Worm (Caenorhabditis elegans): ENCODE measurements around the gene dhs-6.

dhs-6 gene

DNA sequence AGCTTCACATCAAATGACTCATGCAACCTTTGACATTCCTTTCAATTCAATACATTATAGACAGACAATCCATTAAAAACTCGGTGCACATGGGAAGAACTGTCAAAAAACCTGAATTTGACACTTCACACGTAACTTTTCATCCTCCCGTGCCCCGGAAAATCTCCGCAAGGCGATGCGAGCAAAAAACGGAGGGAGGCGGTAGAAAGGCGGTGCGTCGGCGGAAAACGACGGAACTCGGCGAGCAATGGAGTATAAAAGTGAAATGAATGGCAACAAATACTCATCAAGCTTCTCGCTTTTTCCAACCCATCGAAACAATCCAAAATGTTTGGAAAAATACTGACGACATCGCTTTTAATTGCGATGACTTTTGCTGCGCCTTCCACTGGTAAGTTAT is 41.1 kb downstream of the dhs-6 start, which contains the start of gene T25E4.1:
Gene T25E4.1 (plus strand): TSS at position 301 of the 400 bp plus-strand sequence.
- TF ChIP-seq nhr-12 (tag; optimal IDR thresholded peaks at IDR 0.05) (no peak), ces-1 (GFP tag; optimal IDR thresholded peaks at IDR 0.05) (no peak), unc-62 (GFP tag; optimal IDR thresholded peaks at IDR 0.05) (no peak), mls-2 (tag; optimal IDR thresholded peaks at IDR 0.05) (no peak), snpc-4 (tag; optimal IDR thresholded peaks at IDR 0.05) (no peak), M03D4.4 (tag; optimal IDR thresholded peaks at IDR 0.05) (no peak), unc-39 (tag; optimal IDR thresholded peaks at IDR 0.05) (no peak), lin-32 (GFP tag; optimal IDR thresholded peaks at IDR 0.05) (no peak), ceh-83 (GFP tag; optimal IDR thresholded peaks at IDR 0.05) (no peak), sptf-1 (tag; optimal IDR thresholded peaks at IDR 0.05) (no peak), blmp-1 (tag; optimal IDR thresholded peaks at IDR 0.05) (no peak), hlh-1 (tag; optimal IDR thresholded peaks at IDR 0.05) (no peak), ham-2 (GFP tag; optimal IDR thresholded peaks at IDR 0.05) (no peak), flh-1 (GFP tag; optimal IDR thresholded peaks at IDR 0.05) (no peak), mab-5 (tag; optimal IDR thresholded peaks at IDR 0.05) (no peak), nhr-237 (tag; optimal IDR thresholded peaks at IDR 0.05) (no peak), nhr-28 (tag; optimal IDR thresholded peaks at IDR 0.05) (no peak), ztf-11 (tag; optimal IDR thresholded peaks at IDR 0.05) (no peak)

DNA sequence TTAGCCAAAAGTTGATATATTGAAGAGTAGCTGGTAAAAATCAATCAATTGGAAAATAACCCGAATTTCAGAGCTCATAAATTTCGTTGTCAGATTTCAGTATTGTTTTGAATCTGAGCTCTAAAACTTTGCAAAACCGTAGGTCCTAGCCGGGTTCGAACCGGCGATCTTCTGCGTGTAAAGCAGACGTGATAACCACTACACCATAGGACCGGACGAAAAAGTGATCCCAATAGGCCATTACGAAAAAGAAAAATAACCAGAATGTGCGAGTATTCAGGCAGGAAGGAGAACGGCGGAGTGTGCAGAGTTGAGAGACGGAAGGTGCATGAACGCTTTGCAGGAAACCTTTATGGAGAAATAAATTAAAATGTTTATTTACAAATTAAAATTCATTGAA is 42.1 kb downstream of the dhs-6 start:
- TF ChIP-seq ceh-83 (GFP tag; optimal IDR thresholded peaks at IDR 0.05) (peak; percentile 75), nhr-76 (tag; optimal IDR thresholded peaks at IDR 0.05) (no peak), ceh-43 (GFP tag; optimal IDR thresholded peaks at IDR 0.05) (no peak), snpc-4 (tag; optimal IDR thresholded peaks at IDR 0.05) (no peak), unc-120 (tag; optimal IDR thresholded peaks at IDR 0.05; ENCODE audit: poor library complexity, severe bottlenecking) (peak; percentile 24), sem-2 (GFP tag; optimal IDR thresholded peaks at IDR 0.05) (peak; percentile 21), ham-2 (GFP tag; optimal IDR thresholded peaks at IDR 0.05) (peak; percentile 50), lin-32 (GFP tag; optimal IDR thresholded peaks at IDR 0.05) (peak; percentile 28), sptf-1 (tag; optimal IDR thresholded peaks at IDR 0.05) (peak; percentile 68), drap-1 (GFP tag; optimal IDR thresholded peaks at IDR 0.05) (peak; percentile 58), M03D4.4 (tag; optimal IDR thresholded peaks at IDR 0.05) (peak; percentile 70), lin-13 (tag; optimal IDR thresholded peaks at IDR 0.05) (no peak), flh-1 (GFP tag; optimal IDR thresholded peaks at IDR 0.05) (peak; percentile 19), cnd-1 (tag; optimal IDR thresholded peaks at IDR 0.05) (peak; percentile 48), ceh-39 (tag; optimal IDR thresholded peaks at IDR 0.05) (no peak), hlh-1 (tag; optimal IDR thresholded peaks at IDR 0.05) (no peak), nhr-2 (tag; optimal IDR thresholded peaks at IDR 0.05) (no peak)

DNA sequence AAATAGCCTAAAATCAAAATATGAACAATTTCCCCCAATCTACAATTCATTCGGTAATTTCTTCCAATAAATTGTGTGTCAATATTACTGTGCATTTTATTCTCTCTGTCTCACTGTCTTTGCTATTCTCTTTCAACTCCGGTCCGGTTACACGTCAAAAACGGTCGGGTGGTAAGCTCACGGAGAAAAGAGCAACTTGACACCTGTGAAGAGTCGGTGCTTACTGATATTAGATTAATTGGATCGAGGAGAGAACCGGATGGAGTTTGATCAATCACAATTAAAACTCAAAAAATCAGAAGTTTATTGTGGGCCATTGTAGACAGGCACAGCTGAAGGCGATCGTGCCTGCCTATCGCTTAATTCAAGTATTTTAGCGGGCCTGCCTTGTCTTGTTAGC is 44.2 kb downstream of the dhs-6 start:
- TF ChIP-seq ham-2 (GFP tag; optimal IDR thresholded peaks at IDR 0.05) = no peak
- TF ChIP-seq mep-1 (tag; optimal IDR thresholded peaks at IDR 0.05) = no peak
- no peak for TF ChIP-seq flh-1 (GFP tag; optimal IDR thresholded peaks at IDR 0.05)
- TF ChIP-seq mab-5 (tag; optimal IDR thresholded peaks at IDR 0.05) = no peak
- TF ChIP-seq zip-8 (tag; optimal IDR thresholded peaks at IDR 0.05) = no peak
- TF ChIP-seq ceh-39 (tag; optimal IDR thresholded peaks at IDR 0.05) = no peak
- no peak for TF ChIP-seq mls-2 (tag; optimal IDR thresholded peaks at IDR 0.05)
- no peak for TF ChIP-seq unc-62 (GFP tag; optimal IDR thresholded peaks at IDR 0.05)
- TF ChIP-seq nhr-12 (tag; optimal IDR thresholded peaks at IDR 0.05) = no peak
- no peak for TF ChIP-seq nhr-237 (tag; optimal IDR thresholded peaks at IDR 0.05)
- no peak for TF ChIP-seq ceh-43 (GFP tag; optimal IDR thresholded peaks at IDR 0.05)
- no peak for TF ChIP-seq sptf-1 (tag; optimal IDR thresholded peaks at IDR 0.05)
- no peak for TF ChIP-seq lin-32 (GFP tag; optimal IDR thresholded peaks at IDR 0.05)
- TF ChIP-seq sem-2 (GFP tag; optimal IDR thresholded peaks at IDR 0.05) = no peak
- TF ChIP-seq nhr-2 (tag; optimal IDR thresholded peaks at IDR 0.05) = no peak
- no peak for TF ChIP-seq pha-4 (tag; optimal IDR thresholded peaks at IDR 0.05)
- TF ChIP-seq drap-1 (GFP tag; optimal IDR thresholded peaks at IDR 0.05) = no peak
- TF ChIP-seq blmp-1 (tag; optimal IDR thresholded peaks at IDR 0.05) = no peak

DNA sequence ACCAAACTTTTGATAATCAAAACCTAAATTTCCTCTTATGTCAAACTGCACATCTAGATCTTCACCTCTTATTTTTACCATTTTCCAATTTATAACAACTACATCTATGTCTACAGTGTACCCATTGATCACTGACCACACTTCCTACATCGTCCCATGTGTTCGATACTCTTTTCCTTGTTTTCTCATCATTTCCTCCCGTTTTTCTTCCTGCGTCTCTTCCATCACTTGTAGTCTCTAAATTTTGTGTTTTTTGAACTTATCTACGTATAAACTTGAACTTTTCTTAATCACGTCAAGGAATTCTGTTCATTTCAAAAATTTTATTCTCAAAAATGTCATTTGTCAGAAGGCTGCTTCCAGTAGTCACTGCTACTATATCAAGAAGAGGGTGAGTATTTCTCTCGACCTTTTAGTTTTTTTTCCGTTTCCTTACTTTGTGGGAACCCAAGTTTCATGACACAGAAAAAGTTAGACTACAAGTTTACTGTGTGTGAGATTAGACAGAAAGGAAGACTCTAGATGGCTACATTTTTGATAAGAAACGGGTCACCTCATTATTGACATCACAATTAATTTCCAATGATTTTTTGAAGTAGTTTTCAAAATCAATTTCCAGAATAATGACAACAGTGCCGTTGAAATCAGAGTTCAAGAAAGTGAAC is 46.9 kb downstream of the dhs-6 start:
- TF ChIP-seq elt-1 (tag; optimal IDR thresholded peaks at IDR 0.05; ENCODE audit: borderline replicate concordance, insufficient read depth) (no peak), bed-3 (GFP tag; optimal IDR thresholded peaks at IDR 0.05) (no peak), nhr-12 (tag; optimal IDR thresholded peaks at IDR 0.05) (no peak), flh-1 (GFP tag; optimal IDR thresholded peaks at IDR 0.05) (no peak), unc-62 (GFP tag; optimal IDR thresholded peaks at IDR 0.05) (no peak), sem-2 (GFP tag; optimal IDR thresholded peaks at IDR 0.05) (no peak)

All from whole organism, mixed stage, embryonic.